Worm (Caenorhabditis elegans): ENCODE measurements around the gene F40G9.6.

Gene F40G9.6

ce11 chrIII:208793-209694, 29.7 kb downstream of the F40G9.6 start:
- TF ChIP-seq snpc-4 (tag; optimal IDR thresholded peaks at IDR 0.05) (no peak), ceh-82 (tag; optimal IDR thresholded peaks at IDR 0.05) (no peak), eor-1 (tag; optimal IDR thresholded peaks at IDR 0.05) (no peak), nhr-12 (tag; optimal IDR thresholded peaks at IDR 0.05) (no peak), ama-1 (optimal IDR thresholded peaks at IDR 0.05) (no peak), sea-2 (GFP tag; optimal IDR thresholded peaks at IDR 0.05) (no peak), ztf-11 (tag; optimal IDR thresholded peaks at IDR 0.05) (no peak), ZK546.5 (tag; optimal IDR thresholded peaks at IDR 0.05) (no peak), ceh-16 (tag; optimal IDR thresholded peaks at IDR 0.05) (no peak), nhr-43 (tag; optimal IDR thresholded peaks at IDR 0.05; ENCODE audit: poor library complexity, severe bottlenecking) (no peak), mml-1 (tag; optimal IDR thresholded peaks at IDR 0.05) (no peak)

ce11 chrIII:209695-210091, 30.4 kb downstream of the F40G9.6 start, which contains the start of gene klp-20:
Gene klp-20, plus strand, starts transcription at chrIII:209992.
- TF ChIP-seq daf-12 (tag; optimal IDR thresholded peaks at IDR 0.05) (no peak), nhr-67 (tag; optimal IDR thresholded peaks at IDR 0.05) (no peak), nhr-23 (tag; optimal IDR thresholded peaks at IDR 0.05) (no peak), nhr-76 (tag; optimal IDR thresholded peaks at IDR 0.05) (no peak), unc-62 (GFP tag; optimal IDR thresholded peaks at IDR 0.05) (no peak)

ce11 chrIII:211387-211786, 32.0 kb downstream of the F40G9.6 start:
- TF ChIP-seq unc-39 (tag; optimal IDR thresholded peaks at IDR 0.05) = no peak
- TF ChIP-seq skn-1 (tag; optimal IDR thresholded peaks at IDR 0.05) = no peak
- TF ChIP-seq unc-62 (GFP tag; optimal IDR thresholded peaks at IDR 0.05) = no peak
- TF ChIP-seq lin-39 (tag; optimal IDR thresholded peaks at IDR 0.05) = no peak
- TF ChIP-seq ceh-9 (tag; optimal IDR thresholded peaks at IDR 0.05) = no peak
- TF ChIP-seq tbx-2 (tag; optimal IDR thresholded peaks at IDR 0.05) = no peak
- no peak for TF ChIP-seq pqm-1 (tag; optimal IDR thresholded peaks at IDR 0.05)
- no peak for TF ChIP-seq nhr-12 (tag; optimal IDR thresholded peaks at IDR 0.05)
- TF ChIP-seq zag-1 (tag; optimal IDR thresholded peaks at IDR 0.05) = no peak
- TF ChIP-seq elt-1 (tag; optimal IDR thresholded peaks at IDR 0.05) = no peak
- TF ChIP-seq R02D3.7 (tag; optimal IDR thresholded peaks at IDR 0.05) = no peak
- TF ChIP-seq hmg-11 (tag; optimal IDR thresholded peaks at IDR 0.05) = no peak
- no peak for TF ChIP-seq ama-1 (optimal IDR thresholded peaks at IDR 0.05)
- no peak for TF ChIP-seq egl-27 (tag; optimal IDR thresholded peaks at IDR 0.05)
- no peak for TF ChIP-seq ceh-28 (tag; optimal IDR thresholded peaks at IDR 0.05)
- TF ChIP-seq mml-1 (tag; optimal IDR thresholded peaks at IDR 0.05) = no peak

- no peak for TF ChIP-seq tbx-2 (tag; optimal IDR thresholded peaks at IDR 0.05)
- peak; percentile 57 for TF ChIP-seq hmg-11 (tag; optimal IDR thresholded peaks at IDR 0.05)
- TF ChIP-seq nfya-1 (tag; optimal IDR thresholded peaks at IDR 0.05; ENCODE audit: insufficient read depth) = peak; percentile 2
These were observed 41.0 kb downstream of the F40G9.6 start for ce11 chrIII:220368-220767.

ce11 chrIII:222508-222907, 43.2 kb downstream of the F40G9.6 start:
- no peak for TF ChIP-seq jun-1 (tag; optimal IDR thresholded peaks at IDR 0.05)
- no peak for TF ChIP-seq hmg-11 (tag; optimal IDR thresholded peaks at IDR 0.05)
- TF ChIP-seq elt-3 (tag; optimal IDR thresholded peaks at IDR 0.05) = no peak
- TF ChIP-seq lin-39 (tag; optimal IDR thresholded peaks at IDR 0.05) = no peak
- no peak for TF ChIP-seq ceh-82 (tag; optimal IDR thresholded peaks at IDR 0.05)
- no peak for TF ChIP-seq pha-4 (tag; optimal IDR thresholded peaks at IDR 0.05)
- no peak for TF ChIP-seq eor-1 (tag; optimal IDR thresholded peaks at IDR 0.05)
- no peak for TF ChIP-seq nhr-77 (tag; optimal IDR thresholded peaks at IDR 0.05)
- TF ChIP-seq nhr-11 (tag; optimal IDR thresholded peaks at IDR 0.05) = no peak
- TF ChIP-seq daf-12 (tag; optimal IDR thresholded peaks at IDR 0.05) = no peak
- no peak for TF ChIP-seq unc-62 (GFP tag; optimal IDR thresholded peaks at IDR 0.05)
- TF ChIP-seq lin-15B (tag; optimal IDR thresholded peaks at IDR 0.05) = no peak
- no peak for TF ChIP-seq fos-1 (tag; optimal IDR thresholded peaks at IDR 0.05)
- no peak for TF ChIP-seq nhr-23 (tag; optimal IDR thresholded peaks at IDR 0.05)
- TF ChIP-seq fkh-10 (GFP tag; optimal IDR thresholded peaks at IDR 0.05) = no peak
- no peak for TF ChIP-seq ceh-9 (tag; optimal IDR thresholded peaks at IDR 0.05)
- TF ChIP-seq elt-2 (tag; optimal IDR thresholded peaks at IDR 0.05) = no peak
- no peak for TF ChIP-seq nhr-76 (tag; optimal IDR thresholded peaks at IDR 0.05)
- no peak for TF ChIP-seq ceh-16 (tag; optimal IDR thresholded peaks at IDR 0.05)
